Worm (Caenorhabditis elegans): ENCODE results near the gene cdkl-1.

DNA sequence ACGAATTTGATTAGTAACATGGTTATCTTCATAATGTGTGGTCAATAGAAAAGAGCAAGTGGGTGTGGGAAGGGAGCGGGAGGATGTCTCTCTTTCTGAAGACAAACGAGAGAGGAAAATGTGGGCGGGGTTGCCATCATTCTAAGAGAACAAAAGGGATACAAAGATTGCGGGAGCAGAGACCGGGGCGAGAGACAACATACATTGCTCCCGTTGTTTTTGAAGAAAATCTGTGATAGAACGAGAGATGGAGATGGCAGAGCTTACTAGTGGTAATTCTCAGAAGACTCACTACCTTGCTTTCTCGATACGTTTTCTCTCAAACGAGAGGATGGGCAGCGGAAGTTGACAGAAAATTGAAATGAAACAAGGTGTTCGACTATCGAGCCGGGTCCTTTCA, 25.3 kb upstream of the cdkl-1 start:
- TF ChIP-seq ZK185.1 (tag; optimal IDR thresholded peaks at IDR 0.05; ENCODE audit: poor library complexity, severe bottlenecking) (no peak), bed-2 (GFP tag; IDR thresholded peaks at IDR 0.05) (no peak), egl-18 (GFP tag; IDR thresholded peaks at IDR 0.05) (no peak), mes-4 (tag; optimal IDR thresholded peaks at IDR 0.05) (no peak), somi-1 (GFP tag; optimal IDR thresholded peaks at IDR 0.05) (no peak), D2030.7 (GFP tag; IDR thresholded peaks at IDR 0.05) (no peak), nhr-27 (tag; optimal IDR thresholded peaks at IDR 0.05) (no peak), dpl-1 (GFP tag; optimal IDR thresholded peaks at IDR 0.05) (no peak), snpc-1.1 (tag; optimal IDR thresholded peaks at IDR 0.05; ENCODE audit: insufficient read depth) (no peak), ama-1 (optimal IDR thresholded peaks at IDR 0.05) (no peak), ama-1 (GFP tag; optimal IDR thresholded peaks at IDR 0.05) (no peak), madf-6 (GFP tag; IDR thresholded peaks at IDR 0.05) (no peak)
